Fruit fly (Drosophila melanogaster): ENCODE measurements around the gene Men-b.

Men-b gene

DNA sequence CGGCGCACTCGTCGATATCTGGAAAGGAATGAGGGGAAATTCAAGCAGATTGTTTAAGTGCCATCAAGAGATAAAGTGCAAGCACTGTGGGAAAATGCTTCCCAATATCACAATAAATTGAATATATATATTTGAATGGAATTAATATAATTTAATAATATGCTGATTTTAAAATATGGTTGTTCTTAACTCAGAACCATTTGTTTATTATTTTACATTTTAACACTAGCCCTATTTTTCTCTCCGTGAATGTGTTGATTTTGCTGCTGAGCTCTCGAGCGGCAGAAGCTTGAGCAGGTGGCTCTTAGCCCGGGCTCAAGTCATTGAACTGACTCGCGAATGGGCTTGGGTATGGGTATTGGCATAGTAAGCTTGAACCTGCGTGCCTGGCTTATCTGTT lies 26.1 kb downstream of the Men-b start:
- no peak for TF ChIP-seq sens (GFP tag)
- no peak for TF ChIP-seq Dip3 (GFP tag; optimal IDR thresholded peaks at IDR 0.05)
- peak; percentile 2 for TF ChIP-seq nom (GFP tag; optimal IDR thresholded peaks at IDR 0.05)
- no peak for TF ChIP-seq HHEX (GFP tag; optimal IDR thresholded peaks at IDR 0.05)
- TF ChIP-seq Hr78 (GFP tag; optimal IDR thresholded peaks at IDR 0.05): no peak
- TF ChIP-seq knrl (GFP tag; IDR thresholded peaks at IDR 0.05; ENCODE audit: partially characterized antibody): no peak
- TF ChIP-seq klu (GFP tag; IDR thresholded peaks at IDR 0.05): no peak

DNA sequence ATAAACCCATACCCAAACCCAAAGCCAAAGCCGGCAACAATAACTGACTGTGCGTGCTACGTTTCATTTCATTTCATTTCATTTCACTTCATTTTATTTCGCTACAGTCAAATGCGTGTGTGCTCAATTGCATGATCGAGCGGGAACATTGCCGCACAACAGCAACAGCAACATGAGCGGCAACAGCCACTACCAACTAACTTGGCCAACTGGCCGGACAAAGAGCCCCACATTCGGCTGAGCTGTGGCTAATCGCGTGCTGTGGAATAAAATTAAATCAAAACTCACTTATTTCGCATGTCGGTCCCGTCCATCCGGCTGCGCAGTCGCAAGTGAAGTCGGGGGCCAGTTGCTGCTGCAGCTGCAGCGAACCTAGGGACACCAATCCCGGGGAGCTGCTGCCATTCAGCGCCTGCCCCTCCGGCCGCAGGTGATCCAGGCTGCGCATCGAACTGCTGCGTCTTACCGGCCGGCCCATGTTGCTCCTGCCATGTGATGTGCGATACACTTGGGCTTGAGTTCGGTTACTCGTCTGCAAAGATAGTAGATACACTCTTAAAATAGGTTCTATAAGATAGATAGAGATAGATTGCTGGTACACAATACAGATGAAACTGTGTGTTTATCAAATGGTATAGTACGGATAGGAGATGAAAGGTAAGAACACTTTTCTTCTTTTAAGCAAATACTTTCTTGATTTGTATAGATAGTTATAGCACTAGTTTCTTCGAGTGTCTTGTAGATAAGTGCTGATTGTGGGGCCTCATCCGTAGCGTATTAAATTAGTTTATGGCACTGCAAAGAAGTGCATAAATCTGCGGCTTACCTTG lies 27.3 kb downstream of the Men-b start:
- TF ChIP-seq Drgx (GFP tag; IDR thresholded peaks at IDR 0.05): 0 out of 2 replicates have a peak, but pooled peaks have one; percentile 24
- peak in 1 of 2 experiments; percentile 29 for TF ChIP-seq bsh (GFP tag; optimal IDR thresholded peaks at IDR 0.05)
- TF ChIP-seq gt (GFP tag; IDR thresholded peaks at IDR 0.05): no peak
- peak; percentile 37 for TF ChIP-seq nom (GFP tag; optimal IDR thresholded peaks at IDR 0.05)

DNA sequence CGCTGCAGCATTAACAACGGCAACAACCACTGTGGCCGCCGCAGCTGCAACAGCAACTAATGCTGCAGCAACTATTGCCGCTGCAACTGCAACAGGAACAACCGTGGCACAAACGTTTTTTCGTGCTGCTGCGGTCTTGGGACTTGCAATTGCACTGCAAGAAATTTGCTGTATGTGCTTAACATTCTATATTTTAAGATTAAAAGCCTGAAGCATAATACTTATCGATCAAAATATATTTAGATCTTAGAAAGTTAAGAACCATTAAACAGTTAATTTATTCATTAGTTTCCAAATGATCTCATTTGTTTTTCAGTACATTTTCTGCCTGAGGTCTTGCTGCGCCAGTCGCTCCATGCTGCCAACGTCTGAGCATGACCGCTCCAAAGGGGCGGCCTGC lies 29.6 kb downstream of the Men-b start:
- TF ChIP-seq sr (GFP tag; IDR thresholded peaks at IDR 0.05): no peak
- no peak for TF ChIP-seq disco-r (GFP tag; optimal IDR thresholded peaks at IDR 0.05)
- TF ChIP-seq bsh (GFP tag; optimal IDR thresholded peaks at IDR 0.05): peak in 1 of 2 experiments; percentile 33
- TF ChIP-seq Gug (GFP tag; IDR thresholded peaks at IDR 0.05): no peak
- no peak for TF ChIP-seq Ssrp (tag; optimal IDR thresholded peaks at IDR 0.05)
- TF ChIP-seq CG6765 (GFP tag; optimal IDR thresholded peaks at IDR 0.05): no peak
- TF ChIP-seq lmd (GFP tag; IDR thresholded peaks at IDR 0.05): no peak
- peak; percentile 81 for TF ChIP-seq Drgx (GFP tag; IDR thresholded peaks at IDR 0.05)
- TF ChIP-seq Rx (GFP tag; IDR thresholded peaks at IDR 0.05): no peak

DNA sequence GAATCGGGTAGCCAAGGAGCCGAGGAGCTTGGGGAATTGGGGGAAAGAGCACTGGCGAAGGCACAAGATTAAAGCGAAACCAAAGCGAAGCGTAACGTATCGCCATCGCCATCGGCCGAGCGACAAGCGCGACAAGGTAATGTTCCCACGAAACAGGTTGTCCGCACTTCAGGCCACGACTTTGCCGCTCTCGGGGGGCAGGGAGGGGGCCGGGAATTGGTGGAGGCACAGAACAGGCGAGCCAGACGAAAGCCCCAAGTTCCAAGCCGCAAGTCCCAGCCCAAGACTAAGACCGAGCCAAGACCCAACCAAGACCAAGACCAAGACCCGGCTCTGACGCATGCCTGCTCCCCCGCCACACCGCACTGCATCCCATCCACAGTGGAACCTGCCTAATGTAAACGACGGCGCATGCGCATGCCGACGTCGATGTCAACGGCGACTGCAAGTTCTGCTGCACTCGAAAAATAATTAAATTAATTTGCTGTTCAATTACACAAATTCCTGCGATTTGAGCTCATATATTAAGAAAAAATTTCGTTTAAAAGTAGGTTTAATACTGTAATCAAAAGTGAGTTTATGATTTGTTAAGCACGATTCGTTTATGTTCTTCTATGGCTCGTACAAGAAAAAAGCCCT lies 34.6 kb downstream of the Men-b start:
- TF ChIP-seq Adf1 (GFP tag; IDR thresholded peaks at IDR 0.05): no peak
- no peak for TF ChIP-seq CG6654 (GFP tag; optimal IDR thresholded peaks at IDR 0.05)
- no peak for TF ChIP-seq bowl (GFP tag; IDR thresholded peaks at IDR 0.05)
- TF ChIP-seq HmgD (GFP tag; optimal IDR thresholded peaks at IDR 0.05): no peak
- no peak for TF ChIP-seq CG1529 (GFP tag; optimal IDR thresholded peaks at IDR 0.05)
- TF ChIP-seq Gsc (GFP tag; IDR thresholded peaks at IDR 0.05): no peak
- no peak for TF ChIP-seq gcm (GFP tag; optimal IDR thresholded peaks at IDR 0.05)
- TF ChIP-seq sim (GFP tag; IDR thresholded peaks at IDR 0.05): no peak
- TF ChIP-seq lmd (GFP tag; IDR thresholded peaks at IDR 0.05): 0 out of 2 replicates have a peak, but pooled peaks have one; percentile 24
- TF ChIP-seq gce (GFP tag; IDR thresholded peaks at IDR 0.05): 0 out of 3 replicates have a peak, but pooled peaks have one; percentile 24
- no peak for TF ChIP-seq oc (tag; optimal IDR thresholded peaks at IDR 0.05)
- TF ChIP-seq CG5245 (GFP tag; optimal IDR thresholded peaks at IDR 0.05): no peak
- no peak for TF ChIP-seq CG6272 (GFP tag; IDR thresholded peaks at IDR 0.05)
- no peak for TF ChIP-seq CG6813 (GFP tag; optimal IDR thresholded peaks at IDR 0.05)
- no peak for TF ChIP-seq CrebB (tag; optimal IDR thresholded peaks at IDR 0.05)
- TF ChIP-seq kay (GFP tag; optimal IDR thresholded peaks at IDR 0.05): no peak
- peak; percentile 27 for TF ChIP-seq kni (GFP tag; optimal IDR thresholded peaks at IDR 0.05)
- TF ChIP-seq Doc2 (GFP tag; IDR thresholded peaks at IDR 0.05): no peak
- no peak for TF ChIP-seq Dip2 (GFP tag; IDR thresholded peaks at IDR 0.05)
- TF ChIP-seq H15 (GFP tag; IDR thresholded peaks at IDR 0.05): no peak
- TF ChIP-seq CG12299 (tag; optimal IDR thresholded peaks at IDR 0.05): no peak
- TF ChIP-seq CG9932 (GFP tag; IDR thresholded peaks at IDR 0.05): no peak
- TF ChIP-seq Rfx (GFP tag; IDR thresholded peaks at IDR 0.05): no peak
- TF ChIP-seq CG8924 (tag; optimal IDR thresholded peaks at IDR 0.05): no peak
- no peak for TF ChIP-seq Bteb2 (GFP tag; optimal IDR thresholded peaks at IDR 0.05)
- no peak for TF ChIP-seq CG11398 (GFP tag; optimal IDR thresholded peaks at IDR 0.05)
- TF ChIP-seq E2f2 (GFP tag; IDR thresholded peaks at IDR 0.05): no peak
- TF ChIP-seq CG6854 (GFP tag; optimal IDR thresholded peaks at IDR 0.05): no peak
- no peak for TF ChIP-seq CG14050 (GFP tag; IDR thresholded peaks at IDR 0.05)

All from whole organism, embryonic.